Worm (Caenorhabditis elegans): ENCODE data around the gene ogdh-1.

DNA sequence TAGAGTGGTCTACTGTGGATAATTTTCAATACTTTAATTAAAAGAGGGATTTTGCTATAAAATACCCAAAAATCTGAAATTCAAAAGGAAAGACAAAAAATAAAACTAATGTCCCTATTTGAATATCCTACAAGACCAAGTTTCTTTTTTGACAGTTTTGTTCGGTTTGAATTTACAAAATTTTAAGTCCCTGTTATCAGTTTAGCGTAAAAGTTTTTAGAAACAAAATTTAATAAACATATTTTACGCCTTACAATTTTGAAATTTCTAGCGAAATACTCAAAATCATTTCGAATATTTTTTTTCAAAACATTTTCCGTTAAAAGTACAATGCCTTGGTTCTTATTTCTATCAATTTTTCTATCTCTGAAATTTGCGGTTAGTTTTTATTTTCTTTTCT is 11.3 kb downstream of the ogdh-1 start, which contains the start of gene spe-51:
- no peak for TF ChIP-seq nfya-1 (tag; optimal IDR thresholded peaks at IDR 0.05; ENCODE audit: insufficient read depth)
- TF ChIP-seq ztf-4 (tag; optimal IDR thresholded peaks at IDR 0.05), result no peak
- no peak for TF ChIP-seq unc-62 (GFP tag; optimal IDR thresholded peaks at IDR 0.05)
- no peak for TF ChIP-seq lin-15B (tag; optimal IDR thresholded peaks at IDR 0.05)
- TF ChIP-seq aly-2 (tag; optimal IDR thresholded peaks at IDR 0.05), result no peak
- TF ChIP-seq ama-1 (optimal IDR thresholded peaks at IDR 0.05), result no peak
- no peak for TF ChIP-seq skn-1 (tag; optimal IDR thresholded peaks at IDR 0.05)
- TF ChIP-seq nhr-12 (tag; optimal IDR thresholded peaks at IDR 0.05), result no peak
